Worm (Caenorhabditis elegans) whole organism, L1 larva: ENCODE measurements around the gene F42F12.3.

Experiments
- C34B4.2 ChIP-seq: sonication (generic microtip); optimal IDR thresholded peaks from 2 replicates; lab custom pipeline; 2017; ENCODE audit warnings: mild to moderate bottlenecking, missing genetic modification characterization, missing compliant biosample characterization
- hlh-4 ChIP-seq: sonication (generic microtip); optimal IDR thresholded peaks from 2 replicates; lab custom pipeline; 2016; ENCODE audit warnings: mild to moderate bottlenecking, missing genetic modification characterization, missing compliant biosample characterization
- lin-13 ChIP-seq: fragments of 150-350 bp; optimal IDR thresholded peaks from 2 replicates; lab custom pipeline; 2014; ENCODE audit warnings: missing biosample characterization, missing genetic modification reagents, missing genetic modification characterization
- lin-15B ChIP-seq: fragments of 150-350 bp; sonication (generic microtip); optimal IDR thresholded peaks from 3 replicates; lab custom pipeline; 2014; ENCODE audit warnings: missing biosample characterization, missing genetic modification characterization
- nhr-11 ChIP-seq: fragments of 150-350 bp; optimal IDR thresholded peaks from 2 replicates; lab custom pipeline; 2014; ENCODE audit warnings: missing biosample characterization, missing genetic modification characterization
- nhr-76 ChIP-seq: sonication (generic microtip); optimal IDR thresholded peaks from 2 replicates; lab custom pipeline; 2017; ENCODE audit warnings: missing biosample characterization, missing genetic modification characterization
- tbx-2 ChIP-seq: sonication (generic microtip); optimal IDR thresholded peaks from 2 replicates; lab custom pipeline; 2016; ENCODE audit warnings: missing genetic modification characterization, missing compliant biosample characterization

- no peak for TF ChIP-seq nhr-11 (tag; lab: Kevin White, UChicago)
- TF ChIP-seq hlh-4 (tag; lab: Kevin White, UChicago) = no peak
- no peak for TF ChIP-seq tbx-2 (tag; lab: Kevin White, UChicago)
- TF ChIP-seq nhr-76 (tag; lab: Kevin White, UChicago) = no peak
- TF ChIP-seq lin-13 (GFP tag; lab: Kevin White, UChicago) = no peak
- TF ChIP-seq lin-15B (tag; lab: Kevin White, UChicago) = no peak
- no peak for TF ChIP-seq C34B4.2
These were observed 8.6 kb downstream of the F42F12.3 start, which contains the start of gene nspc-14 for ce11 chrX:12358957-12359356.
